Fruit fly (Drosophila melanogaster) whole organism, embryonic: Measurements from ENCODE around the gene CG42591.
A peak's percentile ranks its signal among the peaks of the same experiment; 100 is the strongest.

Experiments used
- BtbVII ChIP-seq: fragments of 200-800 bp; sonication (Bioruptor generic); optimal IDR thresholded peaks from 3 replicates; lab custom pipeline; 2017; ENCODE audit warnings: missing biosample characterization, mild to moderate bottlenecking, missing genetic modification characterization
- CG10147 ChIP-seq: fragments of 200-800 bp; sonication (Bioruptor generic); optimal IDR thresholded peaks from 2 replicates; lab custom pipeline; 2019; ENCODE audit warnings: missing biosample characterization, mild to moderate bottlenecking, missing genetic modification characterization, moderate library complexity
- CG10209 ChIP-seq: fragments of 200-800 bp; sonication (Bioruptor generic); optimal IDR thresholded peaks from 3 replicates; lab custom pipeline; 2017; ENCODE audit warnings: missing biosample characterization, mild to moderate bottlenecking, missing genetic modification characterization, missing genetic modification reagents
- CG10274 ChIP-seq: fragments of 200-800 bp; sonication (Bioruptor generic); optimal IDR thresholded peaks from 3 replicates; lab custom pipeline; 2017; ENCODE audit warnings: missing biosample characterization, mild to moderate bottlenecking, missing genetic modification characterization
- CG10431 ChIP-seq: fragments of 200-800 bp; sonication (Bioruptor generic); optimal IDR thresholded peaks from 3 replicates; lab custom pipeline; 2018; ENCODE audit warnings: missing biosample characterization, mild to moderate bottlenecking, missing genetic modification characterization
- CG11247 ChIP-seq: fragments of 200-800 bp; sonication (Bioruptor generic); IDR thresholded peaks from 2 replicates; pipeline ENCODE4 v1.3.6; 2022; ENCODE audit warnings: missing biosample characterization, missing genetic modification characterization
- CG11696 ChIP-seq: fragments of 200-800 bp; sonication (Bioruptor generic); IDR thresholded peaks from 2 replicates; pipeline ENCODE4 v1.3.6; 2022; ENCODE audit warnings: missing biosample characterization, missing genetic modification characterization
- CG12104 ChIP-seq: fragments of 200-800 bp; sonication (Bioruptor generic); optimal IDR thresholded peaks from 3 replicates; lab custom pipeline; 2016; ENCODE audit warnings: missing biosample characterization, missing genetic modification characterization
- CG12769 ChIP-seq: fragments of 200-800 bp; sonication (Bioruptor generic); optimal IDR thresholded peaks from 2 replicates; lab custom pipeline; 2019; ENCODE audit warnings: missing biosample characterization, mild to moderate bottlenecking, missing genetic modification characterization, moderate library complexity
- CG12942 ChIP-seq: fragments of 200-800 bp; sonication (Bioruptor generic); optimal IDR thresholded peaks from 3 replicates; lab custom pipeline; 2016; ENCODE audit warnings: missing biosample characterization, missing genetic modification characterization
- CG13296 ChIP-seq: fragments of 200-800 bp; sonication (Bioruptor generic); optimal IDR thresholded peaks from 3 replicates; lab custom pipeline; 2018; ENCODE audit warnings: missing biosample characterization, mild to moderate bottlenecking, missing genetic modification characterization
- CG14441 ChIP-seq: fragments of 200-800 bp; sonication (Bioruptor generic); IDR thresholded peaks from 2 replicates; pipeline ENCODE4 v1.3.6; 2022; ENCODE audit warnings: missing biosample characterization, missing genetic modification characterization
- CG15696 ChIP-seq: fragments of 200-800 bp; sonication (Bioruptor generic); optimal IDR thresholded peaks from 2 replicates; lab custom pipeline; 2019; ENCODE audit warnings: missing biosample characterization, mild to moderate bottlenecking, missing genetic modification characterization, moderate library complexity
- CG17802 ChIP-seq: fragments of 200-800 bp; sonication (Bioruptor generic); optimal IDR thresholded peaks from 2 replicates; lab custom pipeline; 2018; ENCODE audit warnings: missing biosample characterization, mild to moderate bottlenecking, missing genetic modification characterization, moderate library complexity
- CG17829 ChIP-seq: fragments of 200-800 bp; optimal IDR thresholded peaks from 2 replicates; lab custom pipeline; 2019; ENCODE audit warnings: missing biosample characterization, mild to moderate bottlenecking, missing genetic modification characterization, moderate library complexity
- CG18619 ChIP-seq: fragments of 200-800 bp; sonication (Bioruptor generic); optimal IDR thresholded peaks from 3 replicates; lab custom pipeline; 2017; ENCODE audit warnings: missing biosample characterization, mild to moderate bottlenecking, missing genetic modification characterization
- CG2712 ChIP-seq: fragments of 200-800 bp; optimal IDR thresholded peaks from 3 replicates; lab custom pipeline; 2019; ENCODE audit warnings: missing biosample characterization, mild to moderate bottlenecking, missing genetic modification characterization, moderate library complexity
- CG2889 ChIP-seq: fragments of 200-800 bp; sonication (Bioruptor generic); IDR thresholded peaks from 3 replicates; pipeline ENCODE4 v1.3.6; 2022; ENCODE audit warnings: missing biosample characterization, missing genetic modification characterization
- CG32772 ChIP-seq: fragments of 200-800 bp; sonication (Bioruptor generic); IDR thresholded peaks from 2 replicates; pipeline ENCODE4 v1.3.6; 2022; ENCODE audit warnings: missing biosample characterization, missing genetic modification characterization
- CG3726 ChIP-seq: fragments of 200-800 bp; sonication (Bioruptor generic); IDR thresholded peaks from 3 replicates; pipeline ENCODE4, ENCODE4 v1.3.6; 2022; ENCODE audit warnings: missing biosample characterization, missing genetic modification characterization
- CG5245 ChIP-seq: fragments of 200-800 bp; sonication (Bioruptor generic); optimal IDR thresholded peaks from 3 replicates; lab custom pipeline; 2016; ENCODE audit warnings: missing biosample characterization, missing genetic modification characterization
- CG6683 ChIP-seq: fragments of 200-800 bp; sonication (Bioruptor generic); optimal IDR thresholded peaks from 2 replicates; lab custom pipeline; 2017; ENCODE audit warnings: missing biosample characterization, mild to moderate bottlenecking, missing genetic modification characterization, missing genetic modification reagents
- CG7556 ChIP-seq: fragments of 200-800 bp; sonication (Bioruptor generic); optimal IDR thresholded peaks from 2 replicates; lab custom pipeline; 2017; ENCODE audit warnings: missing biosample characterization, mild to moderate bottlenecking, missing genetic modification characterization
- CG8478 ChIP-seq: fragments of >200 bp; optimal IDR thresholded peaks from 2 replicates; lab custom pipeline; 2018
- CG9215 ChIP-seq: fragments of 200-800 bp; sonication (Bioruptor generic); IDR thresholded peaks from 2 replicates; pipeline ENCODE4 v1.3.6; 2022; ENCODE audit warnings: missing biosample characterization, missing genetic modification characterization
- H2.0 ChIP-seq: fragments of 200-800 bp; sonication (Bioruptor generic); IDR thresholded peaks from 2 replicates; pipeline ENCODE4 v1.3.6; 2022; ENCODE audit warnings: missing biosample characterization, missing genetic modification characterization
- HmgZ ChIP-seq: fragments of 200-800 bp; sonication (Bioruptor generic); optimal IDR thresholded peaks from 2 replicates; lab custom pipeline; 2018; ENCODE audit warnings: missing biosample characterization, mild to moderate bottlenecking, missing genetic modification characterization
- MESR4 ChIP-seq: fragments of 200-800 bp; sonication (Bioruptor generic); optimal IDR thresholded peaks from 2 replicates; lab custom pipeline; 2018; ENCODE audit warnings: missing biosample characterization, mild to moderate bottlenecking, missing genetic modification characterization, moderate library complexity
- Pdp1 ChIP-seq, 2 experiments: fragments of 200-800 bp; sonication (Bioruptor generic); optimal IDR thresholded peaks; 3 replicates each; lab custom pipeline; 2016; ENCODE audit warnings: missing biosample characterization in 2 of 2, missing genetic modification characterization in 2 of 2, mild to moderate bottlenecking in 1 of 2, moderate library complexity in 1 of 2
- Sox100B ChIP-seq: fragments of 200-800 bp; sonication (Bioruptor generic); optimal IDR thresholded peaks from 3 replicates; lab custom pipeline; 2018; ENCODE audit warnings: missing biosample characterization, mild to moderate bottlenecking, missing genetic modification characterization
- al ChIP-seq: fragments of 200-800 bp; sonication (Bioruptor generic); IDR thresholded peaks from 2 replicates; pipeline ENCODE4 v1.3.6; 2022; ENCODE audit warnings: missing biosample characterization, missing genetic modification characterization
- amos ChIP-seq: fragments of 200-800 bp; sonication (Bioruptor generic); IDR thresholded peaks from 2 replicates; pipeline ENCODE4 v1.3.6; 2022; ENCODE audit warnings: missing biosample characterization, missing genetic modification characterization; ENCODE audit not compliant: partially characterized antibody
- ci ChIP-seq: fragments of 200-800 bp; sonication (Bioruptor generic); IDR thresholded peaks from 3 replicates; pipeline ENCODE4 v1.3.6; 2022; ENCODE audit warnings: missing biosample characterization, missing genetic modification characterization
- dmrt11E ChIP-seq: fragments of 200-800 bp; sonication (Bioruptor generic); optimal IDR thresholded peaks from 3 replicates; lab custom pipeline; 2018; ENCODE audit warnings: missing biosample characterization, mild to moderate bottlenecking, missing genetic modification characterization, moderate library complexity
- dpn ChIP-seq, 2 experiments: fragments of 200-800 bp; sonication (Bioruptor generic); optimal IDR thresholded peaks; 3 replicates each; lab custom pipeline; 2016; ENCODE audit warnings: missing biosample characterization in 2 of 2, missing genetic modification characterization in 2 of 2
- ewg ChIP-seq: fragments of 200-800 bp; sonication (Bioruptor generic); optimal IDR thresholded peaks from 3 replicates; lab custom pipeline; 2017; ENCODE audit warnings: mild to moderate bottlenecking, missing biosample characterization, missing genetic modification reagents, missing genetic modification characterization
- fru ChIP-seq: fragments of >200 bp; optimal IDR thresholded peaks from 2 replicates; lab custom pipeline; 2017
- kay ChIP-seq: fragments of 200-800 bp; sonication (Bioruptor generic); optimal IDR thresholded peaks from 2 replicates; lab custom pipeline; 2016; ENCODE audit warnings: missing biosample characterization, missing genetic modification characterization
- ken ChIP-seq: fragments of 200-800 bp; sonication (Bioruptor generic); IDR thresholded peaks from 3 replicates; pipeline ENCODE4 v1.3.6; 2022; ENCODE audit warnings: missing biosample characterization, missing genetic modification characterization
- nmo ChIP-seq: fragments of 200-800 bp; sonication (Bioruptor generic); optimal IDR thresholded peaks from 2 replicates; lab custom pipeline; 2018; ENCODE audit warnings: missing biosample characterization, mild to moderate bottlenecking, missing genetic modification characterization, moderate library complexity
- run ChIP-seq: fragments of 200-800 bp; sonication (Bioruptor generic); optimal IDR thresholded peaks from 3 replicates; lab custom pipeline; 2018; ENCODE audit warnings: missing biosample characterization, mild to moderate bottlenecking, missing genetic modification characterization
- scrt ChIP-seq: fragments of 200-800 bp; sonication (Bioruptor generic); optimal IDR thresholded peaks from 2 replicates; lab custom pipeline; 2018; ENCODE audit warnings: missing biosample characterization, mild to moderate bottlenecking, missing genetic modification characterization, moderate library complexity
- sens-2 ChIP-seq: fragments of 200-800 bp; sonication (Bioruptor generic); IDR thresholded peaks from 2 replicates; pipeline ENCODE4 v1.3.6; 2022; ENCODE audit warnings: missing biosample characterization, missing genetic modification characterization
- sob ChIP-seq: fragments of 200-800 bp; sonication (Bioruptor generic); IDR thresholded peaks from 2 replicates; pipeline ENCODE4 v1.3.6; 2022; ENCODE audit warnings: missing biosample characterization, missing genetic modification characterization
- sr ChIP-seq: fragments of 200-800 bp; sonication (Bioruptor generic); IDR thresholded peaks from 3 replicates; pipeline ENCODE4 v1.3.6; 2022; ENCODE audit warnings: missing biosample characterization, missing genetic modification characterization
- unc-4 ChIP-seq: fragments of 200-800 bp; sonication (Bioruptor generic); IDR thresholded peaks from 2 replicates; pipeline ENCODE4 v1.3.6; 2022; ENCODE audit warnings: missing biosample characterization, missing genetic modification characterization; ENCODE audit not compliant: partially characterized antibody
- yki ChIP-seq: fragments of >200 bp; optimal IDR thresholded peaks from 3 replicates; lab custom pipeline; 2018
- zen2 ChIP-seq: fragments of 200-800 bp; sonication (Bioruptor generic); IDR thresholded peaks from 3 replicates; pipeline ENCODE4 v1.3.6; 2022; ENCODE audit warnings: missing biosample characterization, missing genetic modification characterization; ENCODE audit not compliant: partially characterized antibody
- zf30C ChIP-seq: fragments of 200-800 bp; sonication (Bioruptor generic); optimal IDR thresholded peaks from 3 replicates; lab custom pipeline; 2018; ENCODE audit warnings: missing biosample characterization, mild to moderate bottlenecking, missing genetic modification characterization

CG42591 gene

DNA sequence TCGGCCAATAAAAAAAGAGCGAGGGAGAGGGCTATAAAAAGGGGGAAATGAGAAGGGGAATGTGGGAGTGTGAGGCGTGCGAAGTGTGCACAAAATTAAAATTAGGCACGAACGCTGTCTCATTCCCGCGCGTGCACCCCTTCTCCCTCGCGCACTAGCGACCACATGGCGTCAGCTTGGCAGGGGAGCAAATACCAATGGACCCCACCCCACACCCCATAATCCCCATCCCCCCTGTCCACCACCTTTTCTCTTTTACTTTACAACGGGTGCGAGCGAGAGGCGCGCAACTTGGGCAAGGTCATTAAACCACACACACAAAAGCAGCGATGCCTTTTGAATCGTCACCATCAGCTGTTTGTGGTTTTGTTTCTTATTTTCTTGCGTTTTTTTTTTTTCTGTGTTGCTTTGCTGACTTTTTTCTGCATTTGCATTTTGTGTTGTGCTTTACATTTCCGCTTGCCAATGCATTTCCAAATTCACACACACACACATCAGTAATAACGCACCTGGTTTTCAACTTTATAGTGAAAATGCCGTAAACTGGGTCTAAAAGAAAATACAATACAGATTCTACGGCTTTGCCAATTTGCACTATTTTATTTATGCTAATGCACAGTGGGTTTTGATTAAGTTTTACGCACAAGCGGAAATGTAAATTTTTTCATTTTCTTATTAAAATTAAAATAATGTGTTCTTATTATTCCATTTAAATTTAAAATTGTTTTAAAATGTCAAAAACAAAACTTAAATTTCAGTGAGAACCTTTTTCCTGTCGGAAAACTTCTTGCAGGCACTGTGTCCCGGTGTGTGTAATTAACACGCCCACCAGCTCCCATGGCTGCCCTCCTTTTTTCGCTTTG lies 45.3 kb downstream of the CG42591 start (continued):
- peak; percentile 73; the same call in 1 of the 3 replicates for TF ChIP-seq sr (GFP tag; lab: Robert Waterston, UW)
- TF ChIP-seq CG10431 (GFP tag; lab: Kevin White, UChicago): no peak
- TF ChIP-seq kay (GFP tag; lab: Kevin White, UChicago): peak; percentile 5
- no peak for TF ChIP-seq unc-4
- 0 out of 3 replicates have a peak, but pooled peaks have one; percentile 42 for TF ChIP-seq CG3726 (GFP tag; lab: Robert Waterston, UW)
- TF ChIP-seq Sox100B (GFP tag; lab: Kevin White, UChicago): peak; percentile 69
- peak; percentile 24 for TF ChIP-seq CG17829 (tag; lab: Kevin White, UChicago)
- peak; percentile 82 for TF ChIP-seq nmo (GFP tag; lab: Kevin White, UChicago)
- TF ChIP-seq CG13296 (GFP tag; lab: Kevin White, UChicago): peak; percentile 48
- peak; percentile 49 for TF ChIP-seq CG12104 (GFP tag; lab: Kevin White, UChicago)
- TF ChIP-seq scrt: peak; percentile 29
- TF ChIP-seq HmgZ (tag; lab: Kevin White, UChicago): no peak
- TF ChIP-seq amos (GFP tag; lab: Robert Waterston, UW): no peak
- peak; percentile 98 for TF ChIP-seq CG12769 (tag; lab: Kevin White, UChicago)
- TF ChIP-seq ci: no peak
- TF ChIP-seq run: peak; percentile 71
- peak in 1 of 2 experiments; percentile 12 for TF ChIP-seq dpn (GFP tag; optimal IDR thresholded peaks at IDR 0.05; lab: Kevin White, UChicago)
- peak; percentile 56 for TF ChIP-seq sob
- no peak for TF ChIP-seq Pdp1 (GFP tag; optimal IDR thresholded peaks at IDR 0.05; lab: Kevin White, UChicago)
- TF ChIP-seq CG10147 (GFP tag; lab: Kevin White, UChicago): peak; percentile 61
- peak; percentile 77 for TF ChIP-seq CG14441 (GFP tag; lab: Robert Waterston, UW)
- no peak for TF ChIP-seq CG17802 (tag; lab: Kevin White, UChicago)
- no peak for TF ChIP-seq fru
- TF ChIP-seq CG6683: no peak
- TF ChIP-seq yki: no peak
- TF ChIP-seq CG5245 (GFP tag; lab: Kevin White, UChicago): no peak
- TF ChIP-seq CG7556 (GFP tag; lab: Kevin White, UChicago): peak; percentile 37
- peak; percentile 10; the same call in 1 of the 2 replicates for TF ChIP-seq H2.0
- TF ChIP-seq BtbVII (GFP tag; lab: Kevin White, UChicago): peak; percentile 50
- peak; percentile 57; the same call in 1 of the 2 replicates for TF ChIP-seq CG9215 (GFP tag; lab: Robert Waterston, UW)
- peak; percentile 15; the same call in 1 of the 2 replicates for TF ChIP-seq CG11247 (GFP tag; lab: Robert Waterston, UW)
- no peak for TF ChIP-seq CG2889
- TF ChIP-seq zf30C: no peak
- no peak for TF ChIP-seq CG10274 (GFP tag; lab: Kevin White, UChicago)
- no peak for TF ChIP-seq ewg (GFP tag; lab: Kevin White, UChicago)
- no peak for TF ChIP-seq CG32772
- no peak for TF ChIP-seq CG8478 (lab: Kevin White, UChicago)
- peak; percentile 77 for TF ChIP-seq al (GFP tag; lab: Robert Waterston, UW)
- peak; percentile 8 for TF ChIP-seq CG15696 (tag; lab: Kevin White, UChicago)
- no peak for TF ChIP-seq CG18619 (GFP tag; lab: Kevin White, UChicago)
- TF ChIP-seq CG12942 (GFP tag; lab: Kevin White, UChicago): no peak
- TF ChIP-seq CG10209 (GFP tag; lab: Kevin White, UChicago): peak; percentile 7
- TF ChIP-seq dmrt11E (tag; lab: Kevin White, UChicago): no peak
- no peak for TF ChIP-seq MESR4 (GFP tag; lab: Kevin White, UChicago)
- TF ChIP-seq CG11696 (GFP tag; lab: Robert Waterston, UW): peak; percentile 67
- TF ChIP-seq sens-2 (GFP tag; lab: Robert Waterston, UW): 0 out of 2 replicates have a peak, but pooled peaks have one; percentile 17
- TF ChIP-seq ken (GFP tag; lab: Robert Waterston, UW): no peak
- peak; percentile 55 for TF ChIP-seq CG2712
- no peak for TF ChIP-seq zen2 (GFP tag; lab: Robert Waterston, UW)
